Worm (Caenorhabditis elegans) whole organism, L4 larva: ENCODE results near the gene rme-6.

Experiments used
- egl-27 ChIP-seq: sonication (generic microtip); optimal IDR thresholded peaks from 3 replicates; lab custom pipeline; 2017; ENCODE audit warnings: missing biosample characterization, missing genetic modification reagents, missing genetic modification characterization
- pqm-1 ChIP-seq: sonication (generic microtip); optimal IDR thresholded peaks from 2 replicates; lab custom pipeline; 2017; ENCODE audit warnings: missing biosample characterization, missing genetic modification characterization
- zag-1 ChIP-seq: fragments of 150-350 bp; optimal IDR thresholded peaks from 2 replicates; lab custom pipeline; 2014; ENCODE audit warnings: missing biosample characterization, missing genetic modification characterization

DNA sequence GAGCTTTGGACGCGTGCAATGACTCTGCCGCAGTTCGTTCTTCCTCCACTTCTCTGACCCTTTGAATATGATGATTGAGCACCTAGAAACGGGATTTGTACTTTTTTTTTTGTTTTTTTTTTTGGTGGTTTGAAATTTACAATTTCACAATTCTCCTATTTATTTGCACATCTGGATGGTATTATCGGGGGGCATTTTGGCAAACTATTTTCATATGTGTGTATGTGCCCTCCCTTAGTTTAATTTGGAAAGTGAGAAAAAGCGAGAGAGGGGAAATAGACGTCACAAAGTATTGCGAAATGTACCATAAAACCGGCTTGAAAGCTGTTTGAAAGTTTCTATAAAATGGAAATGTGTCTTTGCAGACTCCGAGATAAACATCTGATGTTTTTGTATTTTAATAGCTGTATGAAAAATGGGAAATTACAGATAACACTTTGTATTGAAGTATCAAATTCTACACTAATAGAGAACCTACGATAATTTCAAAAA, 10.5 kb upstream of the rme-6 start:
- TF ChIP-seq zag-1 (tag; lab: Kevin White, UChicago): no peak
- no peak for TF ChIP-seq pqm-1 (tag; lab: Kevin White, UChicago)
- no peak for TF ChIP-seq egl-27 (tag; lab: Kevin White, UChicago)
